Fruit fly (Drosophila melanogaster): ENCODE measurements around the gene CG5274.

Gene CG5274

DNA sequence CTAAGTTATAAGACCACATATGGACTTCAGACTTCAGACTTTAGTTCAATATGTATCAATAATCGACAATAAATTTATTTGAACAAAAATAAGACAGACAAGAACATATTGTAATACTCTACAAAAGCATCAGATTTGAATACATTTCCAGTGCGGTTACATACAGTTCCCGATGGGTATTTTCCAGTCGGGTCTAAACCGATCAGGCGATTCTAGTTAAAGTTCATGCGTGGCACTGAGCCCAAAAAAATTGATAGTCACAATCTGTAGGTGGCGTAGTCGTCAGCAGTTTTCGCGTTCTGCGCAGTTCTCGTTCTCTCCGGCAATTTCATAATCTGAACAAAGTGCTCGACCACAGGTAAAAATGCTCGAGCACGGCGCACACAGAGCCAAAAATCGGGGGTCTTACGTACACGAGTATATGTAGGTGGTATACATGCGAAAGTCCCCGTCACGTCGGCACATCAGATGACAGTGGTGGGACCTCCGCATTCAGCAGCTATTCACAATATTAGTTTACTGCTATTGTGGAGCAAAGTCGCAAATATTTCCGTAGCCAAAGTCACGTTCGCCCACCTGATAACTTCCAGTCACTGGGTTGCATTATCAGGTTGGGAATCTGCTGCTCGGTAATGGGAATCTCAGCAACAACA is 32.1 kb downstream of the CG5274 start (continued):
- no peak for TF ChIP-seq MESR4 (GFP tag; optimal IDR thresholded peaks at IDR 0.05)
- TF ChIP-seq Ets65A (GFP tag), result peak; percentile 31
- no peak for TF ChIP-seq lov (optimal IDR thresholded peaks at IDR 0.05)
- TF ChIP-seq lov (GFP tag; IDR thresholded peaks at IDR 0.05), result no peak
- TF ChIP-seq maf-S (GFP tag; optimal IDR thresholded peaks at IDR 0.05), result no peak
- TF ChIP-seq CG16779 (GFP tag; IDR thresholded peaks at IDR 0.05), result no peak
- TF ChIP-seq Ada2b (GFP tag; IDR thresholded peaks at IDR 0.05), result peak; percentile 31; the same call in 1 of the 2 replicates
- peak; percentile 31 for TF ChIP-seq Fer3 (tag; optimal IDR thresholded peaks at IDR 0.05)
- TF ChIP-seq D19A (tag; optimal IDR thresholded peaks at IDR 0.05), result peak; percentile 63
- TF ChIP-seq CG17186 (GFP tag; optimal IDR thresholded peaks at IDR 0.05), result no peak
- TF ChIP-seq fd102C (GFP tag; optimal IDR thresholded peaks at IDR 0.05), result no peak
- no peak for TF ChIP-seq MTF-1 (GFP tag; optimal IDR thresholded peaks at IDR 0.05; ENCODE audit: borderline replicate concordance)
- no peak for TF ChIP-seq cad (GFP tag; optimal IDR thresholded peaks at IDR 0.05)
- TF ChIP-seq CG31224 (GFP tag; IDR thresholded peaks at IDR 0.05), result no peak
- peak; percentile 30 for TF ChIP-seq CG17385 (GFP tag; optimal IDR thresholded peaks at IDR 0.05)
- TF ChIP-seq da (GFP tag; optimal IDR thresholded peaks at IDR 0.05), result no peak
- TF ChIP-seq Blimp-1 (GFP tag; optimal IDR thresholded peaks at IDR 0.05), result no peak
- TF ChIP-seq Dad (GFP tag; optimal IDR thresholded peaks at IDR 0.05), result no peak
- TF ChIP-seq Hmx (GFP tag; optimal IDR thresholded peaks at IDR 0.05), result no peak
- TF ChIP-seq phol (tag; optimal IDR thresholded peaks at IDR 0.05), result peak; percentile 9
- peak; percentile 22 for TF ChIP-seq Sox102F (GFP tag; optimal IDR thresholded peaks at IDR 0.05)
- 0 out of 3 replicates have a peak, but pooled peaks have one; percentile 37 for TF ChIP-seq Mrtf (GFP tag; IDR thresholded peaks at IDR 0.05)
- no peak for TF ChIP-seq nerfin-1 (tag; optimal IDR thresholded peaks at IDR 0.05)
- TF ChIP-seq pnt (GFP tag; optimal IDR thresholded peaks at IDR 0.05), result no peak
- no peak for TF ChIP-seq CG2875 (GFP tag; optimal IDR thresholded peaks at IDR 0.05)
- no peak for TF ChIP-seq pan (optimal IDR thresholded peaks at IDR 0.05)
- TF ChIP-seq pan (GFP tag; optimal IDR thresholded peaks at IDR 0.05 in 1 of 2, IDR thresholded peaks at IDR 0.05 in 1 of 2), result peak in 1 of 2 experiments; percentile 31
- no peak for TF ChIP-seq CG3838 (GFP tag; optimal IDR thresholded peaks at IDR 0.05)
- TF ChIP-seq disco-r (GFP tag; optimal IDR thresholded peaks at IDR 0.05), result no peak
- no peak; the same call in 1 of the 2 replicates for TF ChIP-seq seq (GFP tag; IDR thresholded peaks at IDR 0.05)
- no peak for TF ChIP-seq br (optimal IDR thresholded peaks at IDR 0.05)
- peak; percentile 60 for TF ChIP-seq CG12155 (GFP tag; optimal IDR thresholded peaks at IDR 0.05)
- no peak for TF ChIP-seq CG8089 (GFP tag; optimal IDR thresholded peaks at IDR 0.05)
- no peak for TF ChIP-seq Dll (GFP tag; IDR thresholded peaks at IDR 0.05; ENCODE audit: partially characterized antibody)
- TF ChIP-seq eyg (GFP tag; optimal IDR thresholded peaks at IDR 0.05), result peak; percentile 34
- no peak for TF ChIP-seq tx (GFP tag; optimal IDR thresholded peaks at IDR 0.05)
- TF ChIP-seq gcm2 (GFP tag; optimal IDR thresholded peaks at IDR 0.05), result no peak
- TF ChIP-seq her (GFP tag; optimal IDR thresholded peaks at IDR 0.05), result no peak
- TF ChIP-seq Ssrp (tag; optimal IDR thresholded peaks at IDR 0.05), result no peak
- no peak for TF ChIP-seq CG6654 (GFP tag; optimal IDR thresholded peaks at IDR 0.05)
- no peak for TF ChIP-seq CG32767 (GFP tag; IDR thresholded peaks at IDR 0.05)
- TF ChIP-seq Doc2 (GFP tag; IDR thresholded peaks at IDR 0.05), result no peak
- TF ChIP-seq peb (GFP tag; IDR thresholded peaks at IDR 0.05), result no peak
- no peak for TF ChIP-seq ham (GFP tag; IDR thresholded peaks at IDR 0.05)
- no peak for TF ChIP-seq CG16813 (GFP tag; IDR thresholded peaks at IDR 0.05; ENCODE audit: partially characterized antibody)
- no peak for TF ChIP-seq scrt (GFP tag; optimal IDR thresholded peaks at IDR 0.05)
- TF ChIP-seq jing (GFP tag; optimal IDR thresholded peaks at IDR 0.05), result no peak
- TF ChIP-seq Ets97D (GFP tag; optimal IDR thresholded peaks at IDR 0.05), result peak; percentile 11
- peak; percentile 19 for TF ChIP-seq CG6683 (GFP tag; optimal IDR thresholded peaks at IDR 0.05)
- peak; percentile 55 for TF ChIP-seq CG15269 (tag; optimal IDR thresholded peaks at IDR 0.05)
- TF ChIP-seq tna (GFP tag; IDR thresholded peaks at IDR 0.05; ENCODE audit: partially characterized antibody), result no peak

Data from whole organism, embryonic.